Fruit fly (Drosophila melanogaster): Measurements from ENCODE around the gene CG11686.

- TF ChIP-seq CG7556 (GFP tag; optimal IDR thresholded peaks at IDR 0.05) (no peak), H15 (GFP tag; IDR thresholded peaks at IDR 0.05) (no peak), pho (GFP tag; optimal IDR thresholded peaks at IDR 0.05) (no peak), dpn (GFP tag; optimal IDR thresholded peaks at IDR 0.05) (no peak), zf30C (GFP tag; optimal IDR thresholded peaks at IDR 0.05) (no peak), nerfin-1 (tag; optimal IDR thresholded peaks at IDR 0.05) (no peak), CG11723 (GFP tag; optimal IDR thresholded peaks at IDR 0.05) (no peak), dmrt11E (tag; optimal IDR thresholded peaks at IDR 0.05) (no peak), CG3838 (GFP tag; optimal IDR thresholded peaks at IDR 0.05) (no peak), psq (GFP tag; optimal IDR thresholded peaks at IDR 0.05) (no peak)
Observed at dm6 chr3R:13231184-13231583, 29.0 kb upstream of the CG11686 start.

Data from whole organism, embryonic.